Worm (Caenorhabditis elegans) whole organism, early embryonic: ENCODE results near the gene ckk-1.
A peak's percentile ranks its signal among the peaks of the same experiment; 100 is the strongest.

Source experiments
- B0310.2 ChIP-seq: sonication (generic microtip); optimal IDR thresholded peaks from 2 replicates; lab custom pipeline; 2016; ENCODE audit warnings: mild to moderate bottlenecking, missing genetic modification characterization, missing compliant biosample characterization
- F13C5.2 ChIP-seq: sonication (generic microtip); optimal IDR thresholded peaks from 2 replicates; lab custom pipeline; 2017; ENCODE audit warnings: mild to moderate bottlenecking, missing genetic modification characterization, inconsistent platforms, missing compliant biosample characterization
- aly-1 ChIP-seq: sonication (generic microtip); optimal IDR thresholded peaks from 2 replicates; lab custom pipeline; 2016; ENCODE audit warnings: missing genetic modification characterization, missing compliant biosample characterization
- ama-1 ChIP-seq: fragments of 150-350 bp; optimal IDR thresholded peaks from 2 replicates; lab custom pipeline; 2014
- ceh-13 ChIP-seq: fragments of 200-800 bp; sonication (Bioruptor generic); optimal IDR thresholded peaks from 2 replicates; lab custom pipeline; 2018; ENCODE audit warnings: mild to moderate bottlenecking, missing genetic modification characterization, missing compliant biosample characterization
- ceh-36 ChIP-seq: sonication (generic microtip); optimal IDR thresholded peaks from 2 replicates; lab custom pipeline; 2016; ENCODE audit warnings: missing genetic modification characterization, inconsistent platforms, missing compliant biosample characterization
- ets-7 ChIP-seq: sonication (generic microtip); optimal IDR thresholded peaks from 2 replicates; lab custom pipeline; 2016; ENCODE audit warnings: missing genotype, missing genetic modification characterization, missing compliant biosample characterization
- flt-1 ChIP-seq: fragments of 200-800 bp; sonication (Bioruptor generic); IDR thresholded peaks from 2 replicates; pipeline ENCODE4 v1.3.6; 2022; ENCODE audit warnings: missing genetic modification characterization, missing compliant biosample characterization
- hmbx-1 ChIP-seq: sonication (generic microtip); optimal IDR thresholded peaks from 2 replicates; lab custom pipeline; 2016; ENCODE audit warnings: mild to moderate bottlenecking, missing genetic modification characterization, missing compliant biosample characterization
- hmg-4 ChIP-seq: fragments of 200-800 bp; sonication (Bioruptor generic); optimal IDR thresholded peaks from 2 replicates; lab custom pipeline; 2018; ENCODE audit warnings: mild to moderate bottlenecking, missing genetic modification characterization, missing compliant biosample characterization
- hnd-1 ChIP-seq: sonication (generic microtip); optimal IDR thresholded peaks from 2 replicates; lab custom pipeline; 2016; ENCODE audit warnings: missing genetic modification characterization, missing compliant biosample characterization
- pes-1 ChIP-seq: fragments of 200-800 bp; sonication (Bioruptor generic); IDR thresholded peaks from 2 replicates; pipeline ENCODE4 v1.3.6; 2022; ENCODE audit warnings: missing genetic modification reagents, missing genetic modification characterization, missing compliant biosample characterization
- scrt-1 ChIP-seq: fragments of 200-800 bp; sonication (Bioruptor generic); IDR thresholded peaks from 2 replicates; pipeline ENCODE4 v1.3.6; 2022; ENCODE audit warnings: missing genetic modification characterization, missing compliant biosample characterization
- sea-1 ChIP-seq: fragments of 200-800 bp; sonication (Bioruptor generic); conservative IDR thresholded peaks from 2 replicates; pipeline ENCODE4 v1.3.6; 2022; ENCODE audit warnings: missing genetic modification characterization, missing compliant biosample characterization
- tbx-11 ChIP-seq: fragments of 200-800 bp; sonication (Bioruptor generic); IDR thresholded peaks from 2 replicates; pipeline ENCODE4 v1.3.6; 2022; ENCODE audit warnings: missing genetic modification characterization, missing compliant biosample characterization
- tbx-37 ChIP-seq: fragments of 200-800 bp; sonication (Bioruptor generic); conservative IDR thresholded peaks from 2 replicates; pipeline ENCODE4 v1.3.6; 2022; ENCODE audit warnings: missing genetic modification reagents, missing genetic modification characterization, missing compliant biosample characterization
- tra-4 ChIP-seq: sonication (generic microtip); optimal IDR thresholded peaks from 2 replicates; lab custom pipeline; 2017; ENCODE audit warnings: missing genetic modification characterization, missing compliant biosample characterization

ckk-1 gene

DNA sequence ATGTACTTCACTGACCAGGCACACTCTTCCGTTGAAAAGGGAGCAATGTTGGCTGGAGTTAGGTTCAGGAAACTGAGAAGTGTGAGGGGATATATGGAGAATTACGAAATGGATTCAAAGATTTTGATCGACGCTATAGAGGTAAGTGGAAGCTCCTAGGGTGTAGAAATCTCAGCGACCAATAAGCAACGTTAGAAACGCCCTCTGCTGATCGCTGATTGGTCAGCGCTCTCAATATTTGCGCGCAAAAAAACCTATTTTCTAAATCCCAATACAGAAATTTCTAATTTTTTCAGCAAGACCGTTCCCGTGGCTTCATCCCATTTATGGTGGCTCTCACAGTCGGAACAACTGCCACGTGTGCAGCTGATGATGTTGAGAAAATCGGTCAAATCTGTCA lies 19.6 kb upstream of the ckk-1 start:
- TF ChIP-seq hnd-1 (tag; lab: Kevin White, UChicago), result no peak
- no peak for TF ChIP-seq tbx-37
- no peak for TF ChIP-seq flt-1 (GFP tag; lab: Robert Waterston, UW)
- TF ChIP-seq hmg-4, result no peak
- no peak for TF ChIP-seq ets-7 (tag; lab: Kevin White, UChicago)
- no peak for TF ChIP-seq tbx-11 (GFP tag; lab: Robert Waterston, UW)

DNA sequence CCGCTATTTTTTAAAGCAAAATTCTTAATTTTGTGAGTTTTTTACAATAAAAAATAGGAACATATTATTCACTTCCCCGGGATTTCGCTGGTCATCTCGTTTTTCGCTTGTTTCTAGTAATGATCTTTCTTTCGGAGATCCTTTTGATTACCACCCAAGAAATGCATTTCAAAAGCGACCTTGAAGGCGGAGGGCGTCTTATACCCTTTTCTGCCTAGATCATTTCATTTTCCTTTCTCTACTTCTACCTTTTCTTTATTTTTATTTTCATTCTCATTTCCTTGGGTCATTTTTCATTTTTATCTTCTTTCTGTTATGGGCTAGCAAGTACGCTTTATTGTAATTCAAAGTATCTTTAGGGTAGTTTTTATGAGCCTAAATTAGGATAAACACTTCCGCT lies 15.1 kb upstream of the ckk-1 start:
- TF ChIP-seq ama-1 (lab: Kevin White, UChicago) (no peak), hmg-4 (no peak), scrt-1 (GFP tag; lab: Robert Waterston, UW) (no peak), sea-1 (GFP tag; lab: Robert Waterston, UW) (no peak), F13C5.2 (tag; lab: Kevin White, UChicago) (no peak), tbx-11 (GFP tag; lab: Robert Waterston, UW) (no peak), ceh-36 (no peak), tbx-37 (no peak), hnd-1 (tag; lab: Kevin White, UChicago) (no peak), B0310.2 (tag; lab: Kevin White, UChicago) (no peak), pes-1 (GFP tag; lab: Robert Waterston, UW) (no peak), ceh-13 (GFP tag; lab: Kevin White, UChicago) (no peak), tra-4 (no peak)

- TF ChIP-seq F13C5.2 (tag; lab: Kevin White, UChicago) (peak; percentile 8), hmg-4 (peak; percentile 9), tbx-11 (GFP tag; lab: Robert Waterston, UW) (no peak)
These were observed 14.0 kb upstream of the ckk-1 start for ce11 chrIII:5621236-5621635.

- no peak for TF ChIP-seq sea-1 (GFP tag; lab: Robert Waterston, UW)
- TF ChIP-seq hmg-4, result no peak
- no peak for TF ChIP-seq tbx-37
- TF ChIP-seq hmbx-1 (tag; lab: Kevin White, UChicago), result no peak
- no peak for TF ChIP-seq ceh-36
- no peak for TF ChIP-seq ama-1 (lab: Kevin White, UChicago)
- no peak for TF ChIP-seq flt-1 (GFP tag; lab: Robert Waterston, UW)
- no peak for TF ChIP-seq F13C5.2 (tag; lab: Kevin White, UChicago)
- no peak for TF ChIP-seq ceh-13 (GFP tag; lab: Kevin White, UChicago)
- TF ChIP-seq aly-1, result no peak
These were observed 12.9 kb upstream of the ckk-1 start for ce11 chrIII:5622232-5623009.

- no peak for TF ChIP-seq ets-7 (tag; lab: Kevin White, UChicago)
- TF ChIP-seq flt-1 (GFP tag; lab: Robert Waterston, UW), result no peak
- TF ChIP-seq scrt-1 (GFP tag; lab: Robert Waterston, UW), result no peak
- no peak for TF ChIP-seq B0310.2 (tag; lab: Kevin White, UChicago)
- TF ChIP-seq aly-1, result no peak
- no peak for TF ChIP-seq hmbx-1 (tag; lab: Kevin White, UChicago)
- TF ChIP-seq tbx-37, result no peak
- TF ChIP-seq sea-1 (GFP tag; lab: Robert Waterston, UW), result no peak
- TF ChIP-seq ama-1 (lab: Kevin White, UChicago), result no peak
- TF ChIP-seq ceh-13 (GFP tag; lab: Kevin White, UChicago), result no peak
- no peak for TF ChIP-seq tra-4
- no peak for TF ChIP-seq F13C5.2 (tag; lab: Kevin White, UChicago)
These were observed 11.9 kb upstream of the ckk-1 start for ce11 chrIII:5623418-5623817.

DNA sequence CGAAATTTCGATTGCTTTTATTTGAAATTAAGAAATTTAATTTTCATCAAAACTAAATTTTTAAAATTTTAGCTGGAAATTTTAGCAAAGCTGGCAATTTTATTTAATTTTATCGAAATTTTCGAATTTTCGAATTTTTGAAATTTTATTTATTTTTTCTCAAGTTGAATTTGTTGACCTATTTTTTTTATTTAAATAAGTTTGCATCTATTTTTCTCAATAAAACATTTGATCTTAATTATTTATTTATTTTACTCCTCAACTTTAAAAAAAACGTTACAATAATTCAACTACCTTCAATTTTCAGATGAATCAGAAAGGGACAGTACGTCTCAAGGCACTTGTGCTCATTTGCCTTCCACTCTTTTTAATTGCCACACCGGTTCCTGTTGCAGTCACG lies 10.4 kb upstream of the ckk-1 start, which contains the start of gene daf-4:
Gene daf-4, plus strand, starts transcription at position 301 of the 400 bp plus-strand sequence.
- TF ChIP-seq tbx-11 (GFP tag; lab: Robert Waterston, UW) (no peak), tbx-37 (no peak), ceh-13 (GFP tag; lab: Kevin White, UChicago) (no peak), sea-1 (GFP tag; lab: Robert Waterston, UW) (no peak), F13C5.2 (tag; lab: Kevin White, UChicago) (no peak)

- no peak for TF ChIP-seq sea-1 (GFP tag; lab: Robert Waterston, UW)
- no peak for TF ChIP-seq tra-4
- TF ChIP-seq tbx-11 (GFP tag; lab: Robert Waterston, UW), result no peak
- TF ChIP-seq aly-1, result no peak
These were observed 6.1 kb upstream of the ckk-1 start for ce11 chrIII:5629225-5629624.

DNA sequence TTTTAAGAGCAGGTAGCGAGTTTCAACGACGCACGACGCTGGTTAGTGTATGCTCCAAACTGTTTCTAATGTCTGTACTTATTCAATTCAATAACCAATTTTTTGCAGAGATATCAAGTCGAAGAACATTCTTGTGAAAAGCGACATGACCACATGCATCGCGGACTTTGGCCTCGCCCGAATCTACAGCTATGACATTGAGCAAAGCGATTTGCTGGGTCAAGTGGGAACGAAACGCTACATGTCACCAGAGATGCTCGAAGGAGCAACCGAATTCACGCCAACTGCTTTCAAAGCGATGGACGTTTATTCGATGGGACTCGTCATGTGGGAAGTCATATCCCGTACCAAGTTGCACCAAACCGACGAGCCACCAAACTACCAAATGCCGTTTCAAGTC lies 4.9 kb upstream of the ckk-1 start:
- TF ChIP-seq ceh-13 (GFP tag; lab: Kevin White, UChicago) (no peak), ama-1 (lab: Kevin White, UChicago) (no peak)

- TF ChIP-seq hmbx-1 (tag; lab: Kevin White, UChicago) (no peak), sea-1 (GFP tag; lab: Robert Waterston, UW) (no peak), ceh-13 (GFP tag; lab: Kevin White, UChicago) (no peak), tra-4 (no peak)
These were observed 2.8 kb upstream of the ckk-1 start for ce11 chrIII:5632426-5632976.
